Fruit fly (Drosophila melanogaster) whole organism, embryonic: ENCODE results near the gene CG32344.
A peak's percentile ranks its signal among the peaks of the same experiment; 100 is the strongest.

ENCODE experiments used
- CG11247 ChIP-seq: fragments of 200-800 bp; sonication (Bioruptor generic); IDR thresholded peaks from 2 replicates; pipeline ENCODE4 v1.3.6; 2022; ENCODE audit warnings: missing biosample characterization, missing genetic modification characterization
- CG11456 ChIP-seq: fragments of 200-800 bp; sonication (Bioruptor generic); IDR thresholded peaks from 3 replicates; pipeline ENCODE4 v1.3.6; 2022; ENCODE audit warnings: missing biosample characterization, missing genetic modification characterization
- CG11504 ChIP-seq: fragments of 200-800 bp; sonication (Bioruptor generic); optimal IDR thresholded peaks from 3 replicates; lab custom pipeline; 2019; ENCODE audit warnings: missing biosample characterization, mild to moderate bottlenecking, missing genetic modification characterization, moderate library complexity
- CG11560 ChIP-seq: fragments of 200-800 bp; sonication (Bioruptor generic); IDR thresholded peaks from 3 replicates; pipeline ENCODE4 v1.3.6; 2022; ENCODE audit warnings: missing biosample characterization, missing genetic modification characterization
- CG12104 ChIP-seq: fragments of 200-800 bp; sonication (Bioruptor generic); optimal IDR thresholded peaks from 3 replicates; lab custom pipeline; 2016; ENCODE audit warnings: missing biosample characterization, missing genetic modification characterization
- CG13296 ChIP-seq: fragments of 200-800 bp; sonication (Bioruptor generic); optimal IDR thresholded peaks from 3 replicates; lab custom pipeline; 2018; ENCODE audit warnings: missing biosample characterization, mild to moderate bottlenecking, missing genetic modification characterization
- CG14667 ChIP-seq: fragments of 200-800 bp; sonication (Bioruptor generic); IDR thresholded peaks from 2 replicates; pipeline ENCODE4 v1.3.6; 2022; ENCODE audit warnings: missing biosample characterization, missing genetic modification characterization
- CG14710 ChIP-seq: fragments of 200-800 bp; sonication (Bioruptor generic); optimal IDR thresholded peaks from 3 replicates; lab custom pipeline; 2019; ENCODE audit warnings: missing biosample characterization, mild to moderate bottlenecking, missing genetic modification characterization, moderate library complexity
- CG15011 ChIP-seq: fragments of 200-800 bp; sonication (Bioruptor generic); optimal IDR thresholded peaks from 3 replicates; lab custom pipeline; 2018; ENCODE audit warnings: missing biosample characterization, mild to moderate bottlenecking, missing genetic modification characterization
- CG17912 ChIP-seq: fragments of 200-800 bp; sonication (Bioruptor generic); optimal IDR thresholded peaks from 2 replicates; lab custom pipeline; 2018; ENCODE audit warnings: missing biosample characterization, mild to moderate bottlenecking, missing genetic modification characterization
- CG2199 ChIP-seq: fragments of 200-800 bp; sonication (Bioruptor generic); IDR thresholded peaks from 3 replicates; pipeline ENCODE4 v1.3.6; 2022; ENCODE audit warnings: missing biosample characterization, missing genetic modification characterization
- CG2202 ChIP-seq: fragments of 200-800 bp; sonication (Bioruptor generic); optimal IDR thresholded peaks from 2 replicates; lab custom pipeline; 2018; ENCODE audit warnings: missing biosample characterization, mild to moderate bottlenecking, missing genetic modification characterization
- CG31365 ChIP-seq: fragments of 200-800 bp; sonication (Bioruptor generic); optimal IDR thresholded peaks from 2 replicates; lab custom pipeline; 2018; ENCODE audit warnings: missing biosample characterization, mild to moderate bottlenecking, missing genetic modification characterization
- CG31388 ChIP-seq: fragments of 200-800 bp; sonication (Bioruptor generic); optimal IDR thresholded peaks from 2 replicates; lab custom pipeline; 2016; ENCODE audit warnings: missing biosample characterization, missing genetic modification characterization
- CG3726 ChIP-seq: fragments of 200-800 bp; sonication (Bioruptor generic); IDR thresholded peaks from 3 replicates; pipeline ENCODE4, ENCODE4 v1.3.6; 2022; ENCODE audit warnings: missing biosample characterization, missing genetic modification characterization
- CG3838 ChIP-seq: fragments of 200-800 bp; sonication (Bioruptor generic); optimal IDR thresholded peaks from 3 replicates; lab custom pipeline; 2016; ENCODE audit warnings: missing biosample characterization, missing genetic modification characterization
- CG4282 ChIP-seq: fragments of 200-800 bp; sonication (Bioruptor generic); optimal IDR thresholded peaks from 2 replicates; lab custom pipeline; 2016; ENCODE audit warnings: missing biosample characterization, missing genetic modification characterization
- CG6175 ChIP-seq: fragments of 200-800 bp; sonication (Bioruptor generic); IDR thresholded peaks from 3 replicates; pipeline ENCODE4 v1.3.6; 2022; ENCODE audit warnings: missing biosample characterization, missing genetic modification characterization
- CG6813 ChIP-seq: fragments of 200-800 bp; sonication (Bioruptor generic); optimal IDR thresholded peaks from 2 replicates; lab custom pipeline; 2017; ENCODE audit warnings: missing biosample characterization, missing genetic modification characterization, mild to moderate bottlenecking, moderate library complexity, missing genetic modification reagents
- CG7357 ChIP-seq: fragments of 200-800 bp; sonication (Bioruptor generic); IDR thresholded peaks from 3 replicates; pipeline ENCODE4 v1.3.6; 2022; ENCODE audit warnings: missing biosample characterization, missing genetic modification characterization
- CG8765 ChIP-seq: fragments of 200-800 bp; sonication (Bioruptor generic); IDR thresholded peaks from 2 replicates; pipeline ENCODE4 v1.3.6; 2022; ENCODE audit warnings: missing biosample characterization, missing genetic modification characterization
- CG9609 ChIP-seq: fragments of 200-800 bp; sonication (Bioruptor generic); optimal IDR thresholded peaks from 3 replicates; lab custom pipeline; 2016; ENCODE audit warnings: missing biosample characterization, missing genetic modification characterization
- Dad ChIP-seq: fragments of 200-800 bp; sonication (Bioruptor generic); optimal IDR thresholded peaks from 3 replicates; lab custom pipeline; 2016; ENCODE audit warnings: missing biosample characterization, missing genetic modification characterization
- Dip3 ChIP-seq: fragments of 200-800 bp; sonication (Bioruptor generic); optimal IDR thresholded peaks from 3 replicates; lab custom pipeline; 2016; ENCODE audit warnings: missing biosample characterization, missing genetic modification characterization
- H2.0 ChIP-seq: fragments of 200-800 bp; sonication (Bioruptor generic); IDR thresholded peaks from 2 replicates; pipeline ENCODE4 v1.3.6; 2022; ENCODE audit warnings: missing biosample characterization, missing genetic modification characterization
- Hand ChIP-seq: fragments of 200-800 bp; sonication (Bioruptor generic); optimal IDR thresholded peaks from 2 replicates; lab custom pipeline; 2017; ENCODE audit warnings: mild to moderate bottlenecking, missing biosample characterization, missing genetic modification reagents, missing genetic modification characterization
- Hr78 ChIP-seq, 2 experiments: fragments of 200-800 bp in 1 of 2; fragments of >200 bp in 1 of 2; sonication (Bioruptor generic) in 1 of 2; optimal IDR thresholded peaks; 2 replicates each; lab custom pipeline; 2017 to 2019; ENCODE audit warnings: missing biosample characterization in 2 of 2, missing genetic modification characterization in 2 of 2, mild to moderate bottlenecking in 1 of 2, moderate library complexity in 1 of 2
- Lpt ChIP-seq: fragments of >200 bp; optimal IDR thresholded peaks from 2 replicates; lab custom pipeline; 2018; ENCODE audit warnings: missing biosample characterization, missing genetic modification characterization
- Med ChIP-seq: fragments of 200-800 bp; sonication (Bioruptor generic); peaks from one replicate; lab custom pipeline; 2016; ENCODE audit warnings: missing biosample characterization, missing genetic modification characterization, mild to moderate bottlenecking, inconsistent platforms, moderate library complexity
- Mrtf ChIP-seq: fragments of 200-800 bp; sonication (Bioruptor generic); IDR thresholded peaks from 3 replicates; pipeline ENCODE4 v1.3.6; 2022; ENCODE audit warnings: missing biosample characterization, missing genetic modification characterization
- Nf-YA ChIP-seq: fragments of 200-800 bp; sonication (Bioruptor generic); IDR thresholded peaks from 2 replicates; pipeline ENCODE4 v1.3.6; 2022; ENCODE audit warnings: missing biosample characterization, missing genetic modification characterization
- Optix ChIP-seq: fragments of 200-800 bp; sonication (Bioruptor generic); IDR thresholded peaks from 3 replicates; pipeline ENCODE4 v1.3.6; 2022; ENCODE audit warnings: missing biosample characterization, missing genetic modification characterization
- Pdp1 ChIP-seq, 2 experiments: fragments of 200-800 bp; sonication (Bioruptor generic); optimal IDR thresholded peaks; 3 replicates each; lab custom pipeline; 2016; ENCODE audit warnings: missing biosample characterization in 2 of 2, missing genetic modification characterization in 2 of 2, mild to moderate bottlenecking in 1 of 2, moderate library complexity in 1 of 2
- Taf1 ChIP-seq: fragments of 200-800 bp; sonication (Bioruptor generic); IDR thresholded peaks from 2 replicates; pipeline ENCODE4 v1.3.6; 2022; ENCODE audit warnings: missing biosample characterization, missing genetic modification characterization
- ase ChIP-seq: fragments of 200-800 bp; sonication (Bioruptor generic); IDR thresholded peaks from 3 replicates; pipeline ENCODE4 v1.3.6; 2022; ENCODE audit warnings: missing biosample characterization, missing genetic modification characterization
- chm ChIP-seq: fragments of 200-800 bp; sonication (Bioruptor generic); IDR thresholded peaks from 2 replicates; pipeline ENCODE4 v1.3.6; 2022; ENCODE audit warnings: missing biosample characterization, missing genetic modification characterization
- corto ChIP-seq: fragments of 200-800 bp; sonication (Bioruptor generic); optimal IDR thresholded peaks from 2 replicates; lab custom pipeline; 2016; ENCODE audit warnings: missing biosample characterization, mild to moderate bottlenecking, missing genetic modification characterization, moderate library complexity
- emc ChIP-seq: fragments of 200-800 bp; sonication (Bioruptor generic); optimal IDR thresholded peaks from 2 replicates; lab custom pipeline; 2016; ENCODE audit warnings: missing biosample characterization, missing genetic modification characterization
- eve ChIP-seq, 2 experiments: fragments of >200 bp; optimal IDR thresholded peaks; 2 replicates each; lab custom pipeline; 2017; ENCODE audit warnings: missing biosample characterization in 2 of 2, missing genetic modification characterization in 2 of 2
- gem ChIP-seq: fragments of 200-800 bp; sonication (Bioruptor generic); optimal IDR thresholded peaks from 2 replicates; lab custom pipeline; 2019; ENCODE audit warnings: missing biosample characterization, mild to moderate bottlenecking, missing genetic modification characterization, moderate library complexity
- lab ChIP-seq: fragments of 200-800 bp; sonication (Bioruptor generic); optimal IDR thresholded peaks from 3 replicates; lab custom pipeline; 2017; ENCODE audit warnings: missing biosample characterization, missing genetic modification characterization, mild to moderate bottlenecking, moderate library complexity, missing genetic modification reagents
- lilli ChIP-seq: fragments of 200-800 bp; sonication (Bioruptor generic); optimal IDR thresholded peaks from 3 replicates; lab custom pipeline; 2016; ENCODE audit warnings: missing biosample characterization, missing genetic modification characterization
- psq ChIP-seq: fragments of 200-800 bp; sonication (Bioruptor generic); optimal IDR thresholded peaks from 2 replicates; lab custom pipeline; 2017; ENCODE audit warnings: missing biosample characterization, missing genetic modification characterization
- ro ChIP-seq: fragments of 200-800 bp; sonication (Bioruptor generic); IDR thresholded peaks from 2 replicates; pipeline ENCODE4 v1.3.6; 2022; ENCODE audit warnings: missing biosample characterization, missing genetic modification characterization
- sens-2 ChIP-seq: fragments of 200-800 bp; sonication (Bioruptor generic); IDR thresholded peaks from 2 replicates; pipeline ENCODE4 v1.3.6; 2022; ENCODE audit warnings: missing biosample characterization, missing genetic modification characterization
- slou ChIP-seq: fragments of 200-800 bp; sonication (Bioruptor generic); optimal IDR thresholded peaks from 3 replicates; lab custom pipeline; 2016; ENCODE audit warnings: missing biosample characterization, missing genetic modification characterization
- ssp ChIP-seq: fragments of 200-800 bp; sonication (Bioruptor generic); IDR thresholded peaks from 2 replicates; pipeline ENCODE4 v1.3.6; 2022; ENCODE audit warnings: missing biosample characterization, missing genetic modification characterization
- yki ChIP-seq: fragments of >200 bp; optimal IDR thresholded peaks from 3 replicates; lab custom pipeline; 2018
- zfh2 ChIP-seq: fragments of 200-800 bp; sonication (Bioruptor generic); optimal IDR thresholded peaks from 2 replicates; lab custom pipeline; 2016; ENCODE audit warnings: missing biosample characterization, missing genetic modification characterization

Gene CG32344

dm6 chr3L:349751-350150 lies 25.2 kb upstream of the CG32344 start (continued):
- no peak for TF ChIP-seq Dad
- no peak for TF ChIP-seq CG3838 (GFP tag; lab: Kevin White, UChicago)
- peak in 1 of 2 experiments; percentile 41 for TF ChIP-seq Pdp1 (GFP tag; optimal IDR thresholded peaks at IDR 0.05; lab: Kevin White, UChicago)
- peak; percentile 55 for TF ChIP-seq Med
- peak; percentile 6 for TF ChIP-seq lab (GFP tag; lab: Kevin White, UChicago)
- peak; percentile 33 for TF ChIP-seq lilli
- TF ChIP-seq CG11456 (GFP tag; lab: Robert Waterston, UW): no peak
- TF ChIP-seq CG6813 (GFP tag; lab: Kevin White, UChicago): peak; percentile 0
- no peak for TF ChIP-seq CG31388 (GFP tag; lab: Kevin White, UChicago)
- peak; percentile 5 for TF ChIP-seq gem (tag; lab: Kevin White, UChicago)

- no peak for TF ChIP-seq CG12104
- 0 out of 3 replicates have a peak, but pooled peaks have one; percentile 3 for TF ChIP-seq Optix (GFP tag; lab: Robert Waterston, UW)
- no peak for TF ChIP-seq slou (GFP tag; lab: Kevin White, UChicago)
- peak; percentile 3; the same call in 1 of the 2 replicates for TF ChIP-seq CG11247 (GFP tag; lab: Robert Waterston, UW)
- no peak for TF ChIP-seq CG17912 (GFP tag; lab: Kevin White, UChicago)
- no peak for TF ChIP-seq CG6175 (GFP tag; lab: Robert Waterston, UW)
- TF ChIP-seq Dip3 (GFP tag; lab: Kevin White, UChicago): no peak
- TF ChIP-seq zfh2 (GFP tag; lab: Kevin White, UChicago): no peak
- TF ChIP-seq Hr78 (GFP tag; optimal IDR thresholded peaks at IDR 0.05; lab: Kevin White, UChicago): peak in 1 of 2 experiments; percentile 61
- TF ChIP-seq CG15011: no peak
- TF ChIP-seq CG13296 (GFP tag; lab: Kevin White, UChicago): no peak
- no peak for TF ChIP-seq Taf1
- 0 out of 2 replicates have a peak, but pooled peaks have one; percentile 2 for TF ChIP-seq ro (GFP tag; lab: Robert Waterston, UW)
- no peak for TF ChIP-seq H2.0 (GFP tag; lab: Robert Waterston, UW)
- peak; percentile 75; the same call in 1 of the 3 replicates for TF ChIP-seq CG2199 (GFP tag; lab: Robert Waterston, UW)
- TF ChIP-seq Hand (GFP tag; lab: Kevin White, UChicago): no peak
- TF ChIP-seq CG4282 (GFP tag; lab: Kevin White, UChicago): no peak
- TF ChIP-seq CG2202: no peak
- peak; percentile 2; the same call in 1 of the 2 replicates for TF ChIP-seq CG14667 (GFP tag; lab: Robert Waterston, UW)
- no peak for TF ChIP-seq CG7357 (GFP tag; lab: Robert Waterston, UW)
- no peak for TF ChIP-seq eve (GFP tag; optimal IDR thresholded peaks at IDR 0.05; lab: Kevin White, UChicago)
- TF ChIP-seq yki (lab: Kevin White, UChicago): no peak
- no peak for TF ChIP-seq CG31365
- TF ChIP-seq CG9609 (GFP tag; lab: Kevin White, UChicago): no peak
- 0 out of 3 replicates have a peak, but pooled peaks have one; percentile 2 for TF ChIP-seq CG3726 (GFP tag; lab: Robert Waterston, UW)
Measured at dm6 chr3L:348406-348743, 23.9 kb upstream of the CG32344 start.

- TF ChIP-seq emc: peak; percentile 28
- 0 out of 3 replicates have a peak, but pooled peaks have one; percentile 19 for TF ChIP-seq Mrtf (GFP tag; lab: Robert Waterston, UW)
- TF ChIP-seq corto (GFP tag; lab: Kevin White, UChicago): no peak
- TF ChIP-seq psq (GFP tag; lab: Kevin White, UChicago): peak; percentile 56
- TF ChIP-seq Lpt: no peak
- TF ChIP-seq sens-2 (GFP tag; lab: Robert Waterston, UW): peak; percentile 59; the same call in 1 of the 2 replicates
- 0 out of 2 replicates have a peak, but pooled peaks have one; percentile 29 for TF ChIP-seq CG8765 (GFP tag; lab: Robert Waterston, UW)
- peak; percentile 42; the same call in 1 of the 2 replicates for TF ChIP-seq Nf-YA (GFP tag; lab: Robert Waterston, UW)
- TF ChIP-seq ssp (GFP tag; lab: Robert Waterston, UW): peak; percentile 65
- TF ChIP-seq CG11560: no peak
- peak; percentile 75 for TF ChIP-seq CG11504
- TF ChIP-seq ase (GFP tag; lab: Robert Waterston, UW): peak; percentile 59; the same call in 1 of the 3 replicates
- TF ChIP-seq CG14710: peak; percentile 82
- TF ChIP-seq chm: peak; percentile 88
Measured at dm6 chr3L:347641-348405, 23.3 kb upstream of the CG32344 start.
